Worm (Caenorhabditis elegans) whole organism, late embryonic: ENCODE data around the gene csn-5.

Experiments
- C08G9.2 ChIP-seq: sonication (generic microtip); optimal IDR thresholded peaks from 2 replicates; lab custom pipeline; 2016; ENCODE audit warnings: mild to moderate bottlenecking, missing genetic modification characterization, moderate library complexity, missing compliant biosample characterization
- F13H6.1 ChIP-seq: sonication (generic microtip); optimal IDR thresholded peaks from 2 replicates; lab custom pipeline; 2016; ENCODE audit warnings: missing genetic modification characterization, missing compliant biosample characterization
- K09A11.1 ChIP-seq: sonication (generic microtip); optimal IDR thresholded peaks from 2 replicates; lab custom pipeline; 2017; ENCODE audit warnings: antibody characterized with exemption, mild to moderate bottlenecking, missing genetic modification characterization, missing compliant biosample characterization; ENCODE audit not compliant: insufficient read depth
- Y22D7AL.16 ChIP-seq: sonication (generic microtip); optimal IDR thresholded peaks from 2 replicates; lab custom pipeline; 2016; ENCODE audit warnings: missing genetic modification characterization, missing compliant biosample characterization
- ama-1 ChIP-seq: fragments of 150-350 bp; optimal IDR thresholded peaks from 2 replicates; lab custom pipeline; 2014
- ceh-14 ChIP-seq: sonication (generic microtip); optimal IDR thresholded peaks from 2 replicates; lab custom pipeline; 2016; ENCODE audit warnings: missing genotype, missing genetic modification characterization, missing compliant biosample characterization
- ceh-2 ChIP-seq: sonication (generic microtip); optimal IDR thresholded peaks from 2 replicates; lab custom pipeline; 2016; ENCODE audit warnings: missing genotype, missing genetic modification characterization, missing compliant biosample characterization
- ceh-22 ChIP-seq: sonication (generic microtip); optimal IDR thresholded peaks from 2 replicates; lab custom pipeline; 2017; ENCODE audit warnings: missing biosample characterization, missing genetic modification characterization
- ceh-30 ChIP-seq: fragments of 150-350 bp; optimal IDR thresholded peaks from 2 replicates; lab custom pipeline; 2014; ENCODE audit warnings: missing biosample characterization, missing genetic modification characterization
- ceh-31 ChIP-seq: sonication (generic microtip); optimal IDR thresholded peaks from 2 replicates; lab custom pipeline; 2016; ENCODE audit warnings: missing genetic modification characterization, missing compliant biosample characterization
- ceh-34 ChIP-seq: sonication (generic microtip); optimal IDR thresholded peaks from 2 replicates; lab custom pipeline; 2016; ENCODE audit warnings: mild to moderate bottlenecking, missing genetic modification characterization, missing compliant biosample characterization
- ceh-45 ChIP-seq: fragments of 200-800 bp; sonication (Bioruptor generic); IDR thresholded peaks from 2 replicates; pipeline ENCODE4 v1.3.6; 2022; ENCODE audit warnings: missing genetic modification reagents, missing genetic modification characterization, missing compliant biosample characterization
- ceh-48 ChIP-seq: sonication (generic microtip); optimal IDR thresholded peaks from 2 replicates; lab custom pipeline; 2016; ENCODE audit warnings: missing genetic modification characterization, inconsistent platforms, missing compliant biosample characterization
- ceh-6 ChIP-seq: fragments of 200-800 bp; sonication (Bioruptor generic); optimal IDR thresholded peaks from 2 replicates; lab custom pipeline; 2018; ENCODE audit warnings: mild to moderate bottlenecking, missing genetic modification characterization, missing compliant biosample characterization
- ceh-9 ChIP-seq: sonication (generic microtip); optimal IDR thresholded peaks from 2 replicates; lab custom pipeline; 2016; ENCODE audit warnings: mild to moderate bottlenecking, missing genetic modification characterization, inconsistent platforms, missing compliant biosample characterization
- che-1 ChIP-seq: sonication (generic microtip); optimal IDR thresholded peaks from 2 replicates; lab custom pipeline; 2016; ENCODE audit warnings: mild to moderate bottlenecking, missing genetic modification characterization, missing compliant biosample characterization
- dmd-4 ChIP-seq: sonication (generic microtip); optimal IDR thresholded peaks from 2 replicates; lab custom pipeline; 2016; ENCODE audit warnings: borderline replicate concordance, missing genetic modification characterization, missing compliant biosample characterization
- dve-1 ChIP-seq: sonication (generic microtip); optimal IDR thresholded peaks from 2 replicates; lab custom pipeline; 2017; ENCODE audit warnings: antibody characterized with exemption, mild to moderate bottlenecking, missing genetic modification characterization, missing compliant biosample characterization
- elt-2 ChIP-seq: sonication (generic microtip); optimal IDR thresholded peaks from 2 replicates; lab custom pipeline; 2016; ENCODE audit warnings: missing genetic modification reagents, missing genetic modification characterization, missing compliant biosample characterization
- elt-4 ChIP-seq: sonication (generic microtip); optimal IDR thresholded peaks from 2 replicates; lab custom pipeline; 2016; ENCODE audit warnings: missing genetic modification characterization, missing compliant biosample characterization
- fax-1 ChIP-seq: sonication (generic microtip); optimal IDR thresholded peaks from 2 replicates; lab custom pipeline; 2016; ENCODE audit warnings: missing genotype, missing genetic modification characterization, missing compliant biosample characterization
- fkh-10 ChIP-seq: fragments of 150-350 bp; optimal IDR thresholded peaks from 2 replicates; lab custom pipeline; 2014; ENCODE audit warnings: missing biosample characterization, missing genetic modification reagents, missing genetic modification characterization
- hlh-15 ChIP-seq: sonication (generic microtip); optimal IDR thresholded peaks from 2 replicates; lab custom pipeline; 2016; ENCODE audit warnings: missing genetic modification characterization, missing compliant biosample characterization
- hlh-30 ChIP-seq: sonication (generic microtip); optimal IDR thresholded peaks from 2 replicates; lab custom pipeline; 2017; ENCODE audit warnings: antibody characterized with exemption, missing genetic modification characterization, missing compliant biosample characterization; ENCODE audit not compliant: insufficient read depth
- lim-6 ChIP-seq: sonication (generic microtip); optimal IDR thresholded peaks from 2 replicates; lab custom pipeline; 2016; ENCODE audit warnings: missing genetic modification characterization, missing compliant biosample characterization
- lin-11 ChIP-seq: fragments of 200-800 bp; sonication (Bioruptor generic); optimal IDR thresholded peaks from 2 replicates; lab custom pipeline; 2018; ENCODE audit warnings: mild to moderate bottlenecking, missing genetic modification characterization, missing compliant biosample characterization
- mec-3 ChIP-seq: sonication (generic microtip); optimal IDR thresholded peaks from 2 replicates; lab custom pipeline; 2016; ENCODE audit warnings: borderline replicate concordance, missing genetic modification characterization, missing compliant biosample characterization
- nfya-1 ChIP-seq: sonication (generic microtip); optimal IDR thresholded peaks from 2 replicates; lab custom pipeline; 2017; ENCODE audit warnings: missing genetic modification characterization, mild to moderate bottlenecking, missing compliant biosample characterization, antibody characterized with exemption, moderate library complexity
- nhr-11 ChIP-seq: fragments of 150-350 bp; optimal IDR thresholded peaks from 2 replicates; lab custom pipeline; 2014; ENCODE audit warnings: missing biosample characterization, missing genetic modification characterization
- nhr-232 ChIP-seq: sonication (generic microtip); optimal IDR thresholded peaks from 2 replicates; lab custom pipeline; 2016; ENCODE audit warnings: missing genetic modification characterization, missing compliant biosample characterization
- npax-4 ChIP-seq: sonication (generic microtip); optimal IDR thresholded peaks from 2 replicates; lab custom pipeline; 2016; ENCODE audit warnings: missing genetic modification characterization, missing compliant biosample characterization
- odd-2 ChIP-seq: sonication (generic microtip); optimal IDR thresholded peaks from 2 replicates; lab custom pipeline; 2017; ENCODE audit warnings: antibody characterized with exemption, mild to moderate bottlenecking, missing genetic modification characterization, missing compliant biosample characterization
- pag-3 ChIP-seq: sonication (generic microtip); optimal IDR thresholded peaks from 2 replicates; lab custom pipeline; 2016; ENCODE audit warnings: missing compliant biosample characterization, missing genetic modification characterization, borderline replicate concordance
- pha-2 ChIP-seq: sonication (generic microtip); optimal IDR thresholded peaks from 2 replicates; lab custom pipeline; 2017; ENCODE audit warnings: mild to moderate bottlenecking, missing genetic modification characterization, missing compliant biosample characterization
- pha-4 ChIP-seq: fragments of 150-350 bp; optimal IDR thresholded peaks from 2 replicates; lab custom pipeline; 2018; ENCODE audit warnings: missing biosample characterization, missing genetic modification reagents, missing genetic modification characterization
- pqm-1 ChIP-seq: sonication (generic microtip); optimal IDR thresholded peaks from 2 replicates; lab custom pipeline; 2016; ENCODE audit warnings: missing genetic modification characterization, missing compliant biosample characterization
- ref-2 ChIP-seq: sonication (generic microtip); optimal IDR thresholded peaks from 2 replicates; lab custom pipeline; 2016; ENCODE audit warnings: missing genetic modification characterization, missing compliant biosample characterization
- rnt-1 ChIP-seq: sonication (generic microtip); optimal IDR thresholded peaks from 2 replicates; lab custom pipeline; 2016; ENCODE audit warnings: missing genetic modification characterization, missing compliant biosample characterization
- sdc-2 ChIP-seq: sonication (generic microtip); optimal IDR thresholded peaks from 2 replicates; lab custom pipeline; 2016; ENCODE audit warnings: missing genotype, missing genetic modification characterization, missing compliant biosample characterization
- sox-2 ChIP-seq: fragments of 200-800 bp; sonication (Bioruptor generic); IDR thresholded peaks from 2 replicates; pipeline ENCODE4 v1.3.6; 2022; ENCODE audit warnings: missing genetic modification reagents, missing genetic modification characterization, missing compliant biosample characterization
- sox-4 ChIP-seq: sonication (generic microtip); optimal IDR thresholded peaks from 2 replicates; lab custom pipeline; 2017; ENCODE audit warnings: mild to moderate bottlenecking, missing genetic modification characterization, inconsistent platforms, missing compliant biosample characterization
- tbx-7 ChIP-seq: sonication (generic microtip); optimal IDR thresholded peaks from 2 replicates; lab custom pipeline; 2016; ENCODE audit warnings: missing genotype, missing genetic modification characterization, missing compliant biosample characterization
- unc-3 ChIP-seq, 2 experiments: fragments of 200-800 bp in 1 of 2; sonication (Bioruptor generic) in 1 of 2; sonication (generic microtip) in 1 of 2; conservative IDR thresholded peaks in 1 of 2; optimal IDR thresholded peaks in 1 of 2; 2 replicates each; pipeline versions ENCODE4 v1.3.6 to Lab custom; 2016 to 2022; ENCODE audit warnings: missing compliant biosample characterization in 2 of 2, missing genetic modification characterization in 2 of 2, missing genetic modification reagents in 1 of 2
- unc-55 ChIP-seq: sonication (generic microtip); optimal IDR thresholded peaks from 2 replicates; lab custom pipeline; 2017; ENCODE audit warnings: missing biosample characterization, missing genetic modification reagents, missing genetic modification characterization

Gene csn-5

DNA sequence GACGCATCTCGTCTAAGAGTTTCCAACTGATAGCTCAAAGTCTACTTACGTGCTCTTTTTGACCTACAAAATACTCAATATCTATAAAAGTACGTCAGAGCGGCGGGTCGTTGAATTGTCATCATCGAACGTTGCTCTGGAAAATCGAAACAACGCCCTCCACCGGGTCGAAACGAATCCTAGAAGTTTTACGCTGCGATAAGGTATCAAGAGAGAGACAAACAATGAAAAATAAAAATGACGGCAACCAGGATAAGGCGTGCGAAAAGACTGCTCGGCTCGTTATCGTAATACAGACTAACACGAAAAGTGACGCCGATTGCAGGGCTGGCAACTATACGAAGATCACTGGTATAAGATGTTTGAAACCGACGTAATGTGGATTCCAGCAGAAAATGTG lies 4.9 kb downstream of the csn-5 start:
- no peak for TF ChIP-seq K09A11.1 (tag; lab: Kevin White, UChicago)
- peak; percentile 57 for TF ChIP-seq elt-2 (tag; lab: Kevin White, UChicago)

DNA sequence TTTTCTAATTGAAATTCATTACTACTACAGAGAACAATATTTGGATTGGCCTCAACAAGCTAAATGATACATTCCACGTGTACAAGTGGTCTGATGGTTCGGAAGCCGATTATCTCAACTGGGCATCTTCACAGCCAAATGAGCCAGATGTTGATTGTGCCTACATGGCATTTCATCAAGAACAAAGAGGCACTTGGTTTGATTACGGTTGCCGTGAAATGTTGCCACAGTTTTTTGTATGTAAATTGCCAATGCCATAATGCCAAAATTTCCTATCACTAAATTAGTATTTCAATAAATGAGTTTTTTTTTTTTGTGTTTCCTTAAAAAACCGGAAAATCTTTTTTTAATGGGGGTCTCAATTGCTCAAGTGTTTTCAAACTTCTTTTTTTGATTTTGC lies 5.4 kb downstream of the csn-5 start:
- TF ChIP-seq ref-2 (no peak), F13H6.1 (no peak), unc-55 (GFP tag; lab: Kevin White, UChicago) (no peak), ceh-2 (tag; lab: Kevin White, UChicago) (no peak), lim-6 (tag; lab: Kevin White, UChicago) (no peak), che-1 (tag; lab: Kevin White, UChicago) (no peak), tbx-7 (tag; lab: Kevin White, UChicago) (no peak)

DNA sequence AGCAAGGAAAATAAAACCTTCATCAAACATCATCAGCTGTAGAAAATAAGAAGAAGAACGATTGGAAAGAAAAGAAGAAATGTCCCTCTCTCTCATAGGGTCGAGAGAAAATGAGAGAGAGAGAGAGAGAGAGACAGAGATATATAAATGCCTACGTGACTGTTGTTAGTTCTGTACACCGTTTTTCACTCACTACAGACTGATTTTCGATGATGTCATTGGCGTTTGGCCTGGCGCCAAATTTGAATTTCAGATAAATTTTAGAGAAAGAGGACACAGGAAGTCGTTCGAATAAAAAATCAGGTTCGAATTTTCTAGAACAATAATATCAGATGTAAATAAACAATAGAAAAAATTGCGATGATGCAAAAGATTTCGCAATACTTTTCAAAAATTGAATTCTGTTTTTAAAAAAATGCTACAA lies 6.6 kb downstream of the csn-5 start:
- no peak for TF ChIP-seq che-1 (tag; lab: Kevin White, UChicago)
- peak; percentile 22 for TF ChIP-seq nfya-1 (tag; lab: Kevin White, UChicago)
- peak; percentile 57 for TF ChIP-seq ceh-30
- TF ChIP-seq pqm-1 (tag; lab: Kevin White, UChicago): no peak
- TF ChIP-seq unc-55 (GFP tag; lab: Kevin White, UChicago): peak; percentile 33
- peak; percentile 60 for TF ChIP-seq dve-1

DNA sequence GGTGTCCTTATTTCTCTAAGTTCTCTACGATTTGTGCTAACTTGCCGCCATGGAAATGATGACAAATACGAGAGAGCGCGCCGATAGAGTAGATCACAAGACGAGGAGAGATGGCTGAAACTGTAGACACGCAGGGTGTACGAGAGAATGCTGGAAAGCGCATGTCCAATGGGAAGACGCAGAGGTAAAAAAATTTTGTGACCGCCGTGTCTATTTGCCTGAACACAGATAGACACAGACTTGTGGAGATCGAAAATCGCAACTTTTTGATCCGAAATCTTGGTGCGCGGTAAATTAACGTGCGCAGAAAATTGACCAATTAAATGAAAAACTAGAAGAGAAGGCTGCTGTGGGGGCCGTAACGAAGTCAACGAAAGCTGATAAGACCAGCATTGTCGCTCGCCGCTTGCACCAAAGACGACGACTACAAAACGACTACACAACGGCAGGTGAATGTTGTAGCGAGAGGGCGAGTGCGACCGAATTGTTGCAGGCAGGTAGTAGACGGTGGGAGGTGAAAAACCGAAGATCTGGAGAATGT lies 7.9 kb downstream of the csn-5 start:
- TF ChIP-seq dve-1 (peak; percentile 35), mec-3 (tag; lab: Kevin White, UChicago) (no peak), ama-1 (no peak), pha-4 (tag; lab: Kevin White, UChicago) (no peak), unc-3 (GFP tag; conservative IDR thresholded peaks at IDR 0.05; lab: Robert Waterston, UW) (no peak), unc-3 (tag; optimal IDR thresholded peaks at IDR 0.05; lab: Kevin White, UChicago) (no peak), odd-2 (tag; lab: Kevin White, UChicago) (no peak), hlh-15 (tag; lab: Kevin White, UChicago) (no peak), ceh-30 (peak; percentile 91), nhr-232 (tag; lab: Kevin White, UChicago) (no peak), ceh-22 (no peak), npax-4 (no peak), ceh-6 (GFP tag; lab: Kevin White, UChicago) (no peak), ceh-45 (GFP tag; lab: Robert Waterston, UW) (no peak), K09A11.1 (tag; lab: Kevin White, UChicago) (no peak), sox-2 (GFP tag; lab: Robert Waterston, UW) (no peak), C08G9.2 (tag; lab: Kevin White, UChicago) (no peak), lim-6 (tag; lab: Kevin White, UChicago) (no peak), ceh-14 (tag; lab: Kevin White, UChicago) (peak; percentile 10), elt-4 (tag; lab: Kevin White, UChicago) (no peak), pha-2 (tag; lab: Kevin White, UChicago) (no peak), pag-3 (tag; lab: Kevin White, UChicago) (no peak), elt-2 (tag; lab: Kevin White, UChicago) (peak; percentile 64), Y22D7AL.16 (tag; lab: Kevin White, UChicago) (no peak), ceh-48 (no peak), ceh-31 (tag; lab: Kevin White, UChicago) (peak; percentile 35), ceh-9 (tag; lab: Kevin White, UChicago) (no peak), sox-4 (tag; lab: Kevin White, UChicago) (no peak), dmd-4 (tag; lab: Kevin White, UChicago) (no peak), lin-11 (no peak), ceh-34 (peak; percentile 43), unc-55 (GFP tag; lab: Kevin White, UChicago) (peak; percentile 20), hlh-30 (tag; lab: Kevin White, UChicago) (peak; percentile 88), ceh-2 (tag; lab: Kevin White, UChicago) (no peak), che-1 (tag; lab: Kevin White, UChicago) (no peak), F13H6.1 (peak; percentile 32), fkh-10 (GFP tag; lab: Kevin White, UChicago) (no peak), nhr-11 (tag; lab: Kevin White, UChicago) (no peak), fax-1 (tag; lab: Kevin White, UChicago) (no peak), nfya-1 (tag; lab: Kevin White, UChicago) (peak; percentile 79), sdc-2 (tag; lab: Kevin White, UChicago) (no peak), rnt-1 (tag; lab: Kevin White, UChicago) (peak; percentile 49), pqm-1 (tag; lab: Kevin White, UChicago) (no peak)
